Worm (Caenorhabditis elegans) whole organism, midembryonic: ENCODE results near the gene R08E5.4.

Experiments used
- cog-1 ChIP-seq: sonication (generic microtip); optimal IDR thresholded peaks from 2 replicates; lab custom pipeline; 2016; ENCODE audit warnings: missing genetic modification characterization, missing compliant biosample characterization
- flt-1 ChIP-seq: fragments of 200-800 bp; sonication (Bioruptor generic); IDR thresholded peaks from 2 replicates; pipeline ENCODE4 v1.3.6; 2022; ENCODE audit warnings: missing genetic modification characterization, missing compliant biosample characterization
- med-1 ChIP-seq: sonication (generic microtip); optimal IDR thresholded peaks from 2 replicates; lab custom pipeline; 2017; ENCODE audit warnings: missing genetic modification characterization, mild to moderate bottlenecking, missing compliant biosample characterization, antibody characterized with exemption, missing genetic modification reagents; ENCODE audit not compliant: insufficient read depth
- ref-1 ChIP-seq: fragments of 200-800 bp; sonication (Bioruptor generic); conservative IDR thresholded peaks from 2 replicates; pipeline ENCODE4 v1.3.6; 2022; ENCODE audit warnings: missing genetic modification reagents, missing genetic modification characterization, missing compliant biosample characterization
- tab-1 ChIP-seq: fragments of 200-800 bp; sonication (Bioruptor generic); IDR thresholded peaks from 2 replicates; pipeline ENCODE4 v1.3.6; 2022; ENCODE audit warnings: missing genetic modification characterization, missing compliant biosample characterization
- ztf-23 ChIP-seq: fragments of 200-800 bp; sonication (Bioruptor generic); IDR thresholded peaks from 2 replicates; pipeline ENCODE4 v1.3.6; 2022; ENCODE audit warnings: missing genetic modification reagents, missing genetic modification characterization, missing compliant biosample characterization

- TF ChIP-seq ref-1 (GFP tag; lab: Robert Waterston, UW), result no peak
- no peak for TF ChIP-seq ztf-23 (GFP tag; lab: Robert Waterston, UW)
- TF ChIP-seq cog-1 (tag; lab: Kevin White, UChicago), result no peak
- TF ChIP-seq flt-1, result no peak
- TF ChIP-seq med-1, result no peak
- no peak for TF ChIP-seq tab-1 (GFP tag; lab: Robert Waterston, UW)
Observed at ce11 chrV:3805961-3806360, 37.6 kb downstream of the R08E5.4 start, which contains the start of gene srw-7.
